Fruit fly (Drosophila melanogaster) Kc167 (cell line): Measurements from ENCODE around the gene Mms19.

Experiments used
- Myc ChIP-seq: fragments of >200 bp; optimal IDR thresholded peaks from 2 replicates; lab custom pipeline; 2017; ENCODE audit warnings: missing external identifiers
- h ChIP-seq: fragments of >200 bp; optimal IDR thresholded peaks from 3 replicates; lab custom pipeline; 2018; ENCODE audit warnings: missing external identifiers
- psq ChIP-seq: fragments of >200 bp; optimal IDR thresholded peaks from 2 replicates; lab custom pipeline; 2017; ENCODE audit warnings: missing external identifiers

dm6 chr3R:5187806-5188205 is 44.5 kb upstream of the Mms19 start:
- no peak for TF ChIP-seq Myc (lab: Kevin White, UChicago)
- no peak for TF ChIP-seq h (lab: Kevin White, UChicago)
- no peak for TF ChIP-seq psq (lab: Kevin White, UChicago)
